Fruit fly (Drosophila melanogaster) whole organism: ENCODE results near the gene CG4650.
"Not testable (repeated sequence)": the region's sequence is repeated elsewhere in the genome, so short reads cannot be mapped to it uniquely, and the experiment has no call there.

ENCODE experiments used
- CG8478 ChIP-seq: fragments of >200 bp; optimal IDR thresholded peaks from 2 replicates; lab custom pipeline; 2018; ENCODE audit warnings: inconsistent platforms
- Dll ChIP-seq: fragments of >200 bp; optimal IDR thresholded peaks from 2 replicates; lab custom pipeline; 2017
- EcR ChIP-seq, 2 experiments: fragments of >200 bp; optimal IDR thresholded peaks; 2 replicates each; lab custom pipeline; 2017; ENCODE audit warnings: missing biosample characterization in 2 of 2, missing genetic modification characterization in 2 of 2, missing genetic modification reagents in 2 of 2
- pan ChIP-seq: fragments of >200 bp; optimal IDR thresholded peaks from 2 replicates; lab custom pipeline; 2017
- psq ChIP-seq: fragments of >200 bp; optimal IDR thresholded peaks from 2 replicates; lab custom pipeline; 2017
- usp ChIP-seq: fragments of >200 bp; optimal IDR thresholded peaks from 2 replicates; lab custom pipeline; 2017; ENCODE audit warnings: missing biosample characterization, missing genetic modification characterization, mixed read lengths

DNA sequence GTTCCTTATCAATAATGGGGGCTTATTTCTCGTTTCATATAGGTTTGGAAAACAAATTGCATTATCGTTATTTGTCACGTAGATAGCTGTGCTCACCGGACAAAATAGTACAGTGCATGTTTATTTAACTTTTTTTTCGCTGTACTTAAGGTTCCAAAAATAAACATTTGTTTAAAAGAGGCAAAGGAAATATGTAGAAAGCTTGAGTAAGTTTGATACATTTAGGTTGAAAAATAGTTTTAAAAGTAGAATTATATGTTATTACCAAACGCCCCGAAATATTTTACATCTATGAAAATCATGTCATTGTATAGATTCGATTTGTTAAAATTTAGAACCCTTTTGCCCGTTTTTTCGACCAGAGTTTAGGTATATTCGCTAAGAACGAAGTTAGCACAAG, 39.2 kb downstream of the CG4650 start, which contains the start of gene CG31835:
- TF ChIP-seq EcR (GFP tag; optimal IDR thresholded peaks at IDR 0.05; lab: Kevin White, UChicago); pan; psq; usp (GFP tag; lab: Kevin White, UChicago); CG8478; Dll (lab: Kevin White, UChicago): not testable (repeated sequence)
